Fruit fly (Drosophila melanogaster) Kc167 (cell line): Measurements from ENCODE around the gene CG13458.

Experiments used
- Myc ChIP-seq: fragments of >200 bp; optimal IDR thresholded peaks from 2 replicates; lab custom pipeline; 2017; ENCODE audit warnings: missing external identifiers
- h ChIP-seq: fragments of >200 bp; optimal IDR thresholded peaks from 3 replicates; lab custom pipeline; 2018; ENCODE audit warnings: missing external identifiers

DNA sequence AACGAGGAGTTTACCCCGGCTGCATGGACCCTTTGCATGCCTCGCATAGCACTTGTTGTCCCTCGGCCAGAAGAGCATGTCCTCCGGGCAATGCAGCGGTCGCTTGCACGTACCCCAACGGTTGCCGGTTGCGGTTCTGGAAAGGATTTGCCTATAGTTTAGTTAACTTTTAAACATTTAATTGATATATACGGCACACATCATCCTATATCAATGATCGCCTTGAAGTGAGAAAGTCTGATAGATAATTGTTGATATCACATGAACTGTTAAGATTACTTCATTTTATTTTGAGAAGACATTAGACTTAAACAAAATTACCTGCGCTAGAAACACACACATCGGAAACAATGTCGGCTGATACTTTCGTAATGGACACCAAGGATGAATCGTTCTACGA lies 7.9 kb downstream of the CG13458 start, which contains the start of gene CG32847:
- no peak for TF ChIP-seq h (lab: Kevin White, UChicago)
- no peak for TF ChIP-seq Myc (lab: Kevin White, UChicago)
